Fruit fly (Drosophila melanogaster) whole organism, wandering third instar larva: ENCODE measurements around the gene unc79.

Source experiments
- CG32264 ChIP-seq: fragments of 200-800 bp; sonication (Bioruptor generic); optimal IDR thresholded peaks from 2 replicates; lab custom pipeline; 2016; ENCODE audit warnings: missing biosample characterization, missing genetic modification characterization
- CG9705 ChIP-seq: fragments of 200-800 bp; sonication (Bioruptor generic); optimal IDR thresholded peaks from 2 replicates; lab custom pipeline; 2018; ENCODE audit warnings: missing biosample characterization, mild to moderate bottlenecking, missing genetic modification characterization
- CrebA ChIP-seq: fragments of 200-800 bp; sonication (Bioruptor generic); optimal IDR thresholded peaks from 2 replicates; lab custom pipeline; 2016; ENCODE audit warnings: missing biosample characterization, mild to moderate bottlenecking, missing genetic modification characterization, borderline replicate concordance
- Dfd ChIP-seq: fragments of >200 bp; optimal IDR thresholded peaks from 2 replicates; lab custom pipeline; 2017; ENCODE audit warnings: missing biosample characterization, missing genetic modification characterization
- Dif ChIP-seq: fragments of 200-275, 200-300 bp; sonication (Bioruptor generic); optimal IDR thresholded peaks from 2 replicates; lab custom pipeline; 2018; ENCODE audit warnings: missing biosample characterization, missing genetic modification characterization; ENCODE audit not compliant: partially characterized antibody
- GATAd ChIP-seq: sonication (Bioruptor generic); optimal IDR thresholded peaks from 2 replicates; lab custom pipeline; 2016; ENCODE audit warnings: missing biosample characterization, missing genetic modification characterization
- HLH106 ChIP-seq: fragments of 200-800 bp; optimal IDR thresholded peaks from 3 replicates; lab custom pipeline; 2019; ENCODE audit warnings: missing biosample characterization, mild to moderate bottlenecking, missing genetic modification characterization, moderate library complexity
- Hnf4 ChIP-seq: fragments of 200-800 bp; sonication (Bioruptor generic); optimal IDR thresholded peaks from 2 replicates; lab custom pipeline; 2016; ENCODE audit warnings: missing biosample characterization, mild to moderate bottlenecking, missing genetic modification characterization
- Hr78 ChIP-seq: fragments of >200 bp; optimal IDR thresholded peaks from 2 replicates; lab custom pipeline; 2017; ENCODE audit warnings: missing biosample characterization, missing genetic modification characterization
- Hr83 ChIP-seq: fragments of 200-300 bp; sonication (Bioruptor generic); optimal IDR thresholded peaks from 2 replicates; lab custom pipeline; 2016; ENCODE audit warnings: missing biosample characterization, mild to moderate bottlenecking, missing genetic modification characterization, moderate library complexity; ENCODE audit not compliant: poor library complexity, severe bottlenecking
- Jra ChIP-seq: sonication (Bioruptor generic); optimal IDR thresholded peaks from 2 replicates; lab custom pipeline; 2016; ENCODE audit warnings: missing biosample characterization, missing genetic modification characterization
- Mio ChIP-seq: sonication (Bioruptor generic); optimal IDR thresholded peaks from 2 replicates; lab custom pipeline; 2016; ENCODE audit warnings: missing biosample characterization, missing genetic modification characterization
- N ChIP-seq: fragments of >200 bp; optimal IDR thresholded peaks from 2 replicates; lab custom pipeline; 2018; ENCODE audit warnings: missing biosample characterization, missing external identifiers, missing genetic modification characterization
- OdsH ChIP-seq: fragments of 200-800 bp; sonication (Bioruptor generic); optimal IDR thresholded peaks from 2 replicates; lab custom pipeline; 2016; ENCODE audit warnings: missing biosample characterization, mild to moderate bottlenecking, missing genetic modification characterization
- Rel ChIP-seq, 2 experiments: fragments of 200-800 bp; sonication (Bioruptor generic) in 1 of 2; optimal IDR thresholded peaks; 2 replicates in 1 of 2; 3 replicates in 1 of 2; lab custom pipeline; 2016 to 2019; ENCODE audit warnings: mild to moderate bottlenecking in 2 of 2, missing biosample characterization in 2 of 2, missing genetic modification characterization in 2 of 2, moderate library complexity in 1 of 2
- Sp1 ChIP-seq: fragments of 200-800 bp; sonication (Bioruptor generic); optimal IDR thresholded peaks from 3 replicates; lab custom pipeline; 2019; ENCODE audit warnings: missing biosample characterization, mild to moderate bottlenecking, missing genetic modification characterization, moderate library complexity
- Vsx2 ChIP-seq: fragments of 200-300, 225-300 bp; sonication (Bioruptor generic); optimal IDR thresholded peaks from 2 replicates; lab custom pipeline; 2018; ENCODE audit warnings: missing biosample characterization, missing genetic modification characterization; ENCODE audit not compliant: partially characterized antibody
- br ChIP-seq: fragments of 200-800 bp; sonication (Bioruptor generic); optimal IDR thresholded peaks from 2 replicates; lab custom pipeline; 2016; ENCODE audit warnings: missing biosample characterization, missing genetic modification characterization
- brk ChIP-seq: fragments of 200-800 bp; sonication (Bioruptor generic); optimal IDR thresholded peaks from 2 replicates; lab custom pipeline; 2016; ENCODE audit warnings: missing biosample characterization, mild to moderate bottlenecking, missing genetic modification characterization
- dl ChIP-seq, 2 experiments: fragments of 175-275, 200-275 bp in 1 of 2; fragments of 200-275 bp in 1 of 2; sonication (Bioruptor generic); optimal IDR thresholded peaks; lab custom pipeline; 2018; ENCODE audit warnings: mild to moderate bottlenecking in 2 of 2, missing biosample characterization in 2 of 2, missing genetic modification characterization in 2 of 2, moderate library complexity in 2 of 2; ENCODE audit not compliant: partially characterized antibody in 2 of 2, insufficient read depth in 1 of 2
- dmrt93B ChIP-seq: fragments of 200-800 bp; sonication (Bioruptor generic); optimal IDR thresholded peaks from 2 replicates; lab custom pipeline; 2018; ENCODE audit warnings: missing biosample characterization, mild to moderate bottlenecking, missing genetic modification characterization
- dsf ChIP-seq: sonication (Bioruptor generic); optimal IDR thresholded peaks from 2 replicates; lab custom pipeline; 2016; ENCODE audit warnings: missing biosample characterization, missing genetic modification characterization, borderline replicate concordance
- ey ChIP-seq: fragments of 200-800 bp; sonication (Bioruptor generic); optimal IDR thresholded peaks from 2 replicates; lab custom pipeline; 2016; ENCODE audit warnings: missing biosample characterization, missing genetic modification characterization
- foxo ChIP-seq, 2 experiments: fragments of 200-800 bp; sonication (Bioruptor generic); optimal IDR thresholded peaks; 2 replicates in 1 of 2; 3 replicates in 1 of 2; lab custom pipeline; 2016 to 2017; ENCODE audit warnings: missing biosample characterization in 2 of 2, missing genetic modification characterization in 2 of 2
- fru ChIP-seq: fragments of 200-800 bp; sonication (Bioruptor generic); optimal IDR thresholded peaks from 3 replicates; lab custom pipeline; 2016; ENCODE audit warnings: missing biosample characterization, mild to moderate bottlenecking, missing genetic modification characterization
- h ChIP-seq: fragments of 200-800 bp; sonication (Bioruptor generic); optimal IDR thresholded peaks from 3 replicates; lab custom pipeline; 2016; ENCODE audit warnings: missing biosample characterization, mild to moderate bottlenecking, missing genetic modification characterization
- jim ChIP-seq: fragments of 175-275, 200-325 bp; sonication (Bioruptor generic); optimal IDR thresholded peaks from 2 replicates; lab custom pipeline; 2016; ENCODE audit warnings: missing biosample characterization, mild to moderate bottlenecking, missing genetic modification characterization
- lola ChIP-seq: fragments of >200 bp; optimal IDR thresholded peaks from 2 replicates; lab custom pipeline; 2017; ENCODE audit warnings: missing biosample characterization, missing genetic modification characterization
- pan ChIP-seq: fragments of >200 bp; optimal IDR thresholded peaks from 2 replicates; lab custom pipeline; 2017
- psq ChIP-seq: fragments of 200-800 bp; sonication (Bioruptor generic); optimal IDR thresholded peaks from 3 replicates; lab custom pipeline; 2017; ENCODE audit warnings: missing biosample characterization, mild to moderate bottlenecking, missing genetic modification characterization, moderate library complexity
- rgr ChIP-seq: fragments of 200-800 bp; sonication (Bioruptor generic); optimal IDR thresholded peaks from 3 replicates; lab custom pipeline; 2016; ENCODE audit warnings: missing biosample characterization, mild to moderate bottlenecking, missing genetic modification characterization
- sage ChIP-seq: fragments of 200-800 bp; sonication (Bioruptor generic); optimal IDR thresholded peaks from 2 replicates; lab custom pipeline; 2016; ENCODE audit warnings: missing biosample characterization, mild to moderate bottlenecking, missing genetic modification characterization
- sv ChIP-seq: fragments of 200-800 bp; sonication (Bioruptor generic); optimal IDR thresholded peaks from 3 replicates; lab custom pipeline; 2016; ENCODE audit warnings: missing biosample characterization, missing genetic modification characterization
- tai ChIP-seq: sonication (Bioruptor generic); optimal IDR thresholded peaks from 2 replicates; lab custom pipeline; 2016; ENCODE audit warnings: missing biosample characterization, missing genetic modification characterization
- usp ChIP-seq: fragments of >200 bp; optimal IDR thresholded peaks from 2 replicates; lab custom pipeline; 2017; ENCODE audit warnings: missing biosample characterization, missing genetic modification characterization

Gene unc79

dm6 chr3R:19245399-19245798 is 531 bp downstream of the unc79 start:
- TF ChIP-seq Mio (GFP tag; lab: Kevin White, UChicago) (no peak), CG9705 (GFP tag; lab: Kevin White, UChicago) (no peak), sv (no peak), ey (GFP tag; lab: Kevin White, UChicago) (no peak), HLH106 (tag; lab: Kevin White, UChicago) (no peak), Jra (GFP tag; lab: Kevin White, UChicago) (no peak), Dif (GFP tag; lab: Kevin White, UChicago) (no peak), br (GFP tag; lab: Kevin White, UChicago) (no peak), Hr83 (no peak), fru (GFP tag; lab: Kevin White, UChicago) (no peak), Rel (GFP tag; optimal IDR thresholded peaks at IDR 0.05; lab: Kevin White, UChicago) (no peak), Rel (tag; optimal IDR thresholded peaks at IDR 0.05; lab: Kevin White, UChicago) (no peak), psq (GFP tag; lab: Kevin White, UChicago) (no peak), CrebA (GFP tag; lab: Kevin White, UChicago) (no peak), OdsH (GFP tag; lab: Kevin White, UChicago) (no peak), lola (no peak), Hnf4 (no peak), pan (lab: Kevin White, UChicago) (no peak), Vsx2 (GFP tag; lab: Kevin White, UChicago) (no peak), jim (GFP tag; lab: Kevin White, UChicago) (no peak), CG32264 (no peak)

DNA sequence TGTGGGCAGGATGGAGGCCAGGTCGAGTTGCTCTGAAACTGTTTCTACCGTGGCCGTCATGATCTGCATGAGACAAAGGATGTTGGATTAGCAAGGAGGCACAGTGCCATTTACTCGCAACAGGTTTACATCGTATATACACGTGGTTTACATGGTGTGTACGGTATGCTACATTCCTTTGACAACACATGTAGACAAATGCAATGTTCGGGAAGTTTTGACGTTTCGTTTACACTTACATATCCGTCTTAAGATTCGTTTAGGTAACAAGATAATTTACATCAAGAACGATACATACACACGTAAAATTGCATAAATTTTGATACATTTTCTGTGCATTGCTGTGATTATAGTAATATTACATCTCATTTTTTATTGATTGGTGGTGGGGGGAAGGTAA is 7.0 kb downstream of the unc79 start:
- TF ChIP-seq ey (GFP tag; lab: Kevin White, UChicago) (no peak), OdsH (GFP tag; lab: Kevin White, UChicago) (no peak), pan (lab: Kevin White, UChicago) (no peak), rgr (GFP tag; lab: Kevin White, UChicago) (no peak), lola (no peak), sv (no peak), Dfd (no peak), br (GFP tag; lab: Kevin White, UChicago) (no peak), usp (GFP tag; lab: Kevin White, UChicago) (no peak), HLH106 (tag; lab: Kevin White, UChicago) (no peak), N (GFP tag; lab: Kevin White, UChicago) (no peak), brk (GFP tag; lab: Kevin White, UChicago) (no peak), dmrt93B (GFP tag; lab: Kevin White, UChicago) (no peak), GATAd (GFP tag; lab: Kevin White, UChicago) (no peak)
- TF ChIP-seq, all 38 proteins: peak for 0

DNA sequence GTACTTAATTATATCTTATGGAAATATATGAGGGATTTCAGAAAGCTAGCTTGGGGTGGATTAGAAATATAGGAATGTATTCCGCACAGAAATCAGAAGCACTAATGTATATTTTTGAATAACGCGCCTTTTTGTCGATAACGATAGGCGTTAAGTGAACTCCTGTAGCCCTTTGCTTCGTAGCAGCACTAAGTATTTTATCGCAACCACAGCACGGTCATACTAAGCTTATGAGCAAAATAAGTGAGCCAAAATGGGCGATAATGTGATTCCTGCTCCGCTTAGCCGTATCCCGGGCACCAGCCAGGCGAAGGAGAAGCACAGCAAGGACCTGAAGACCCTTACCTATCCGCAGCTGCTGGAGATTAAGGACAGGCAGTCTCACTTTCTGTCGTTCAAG is 16.7 kb downstream of the unc79 start, which contains the start of the genes CG5250 and Polr2M:
TSS of gene CG5250 (minus strand) at position 32 of the 400 bp plus-strand sequence.
TSS of gene Polr2M (plus strand) at position 219 of the 400 bp plus-strand sequence.
- TF ChIP-seq Mio (GFP tag; lab: Kevin White, UChicago): no peak
- TF ChIP-seq tai (GFP tag; lab: Kevin White, UChicago): no peak

DNA sequence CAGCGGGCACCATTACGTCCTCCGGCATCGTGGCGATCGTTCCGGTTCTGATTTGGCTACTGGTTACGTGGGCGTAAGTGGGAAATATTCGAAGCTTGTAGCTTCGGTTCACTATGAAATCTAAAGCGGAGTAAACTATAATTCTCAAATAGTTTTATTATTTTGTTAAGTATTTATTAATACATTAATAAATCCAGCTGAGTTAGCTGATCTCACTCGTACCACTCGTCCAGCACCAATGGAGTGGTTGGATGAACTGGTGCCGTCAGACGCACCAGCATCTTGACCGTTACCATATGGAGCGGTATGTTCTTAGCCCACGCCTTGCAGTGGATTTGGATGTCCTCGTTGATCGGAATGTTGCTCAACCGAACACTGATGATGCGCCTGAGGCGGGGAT is 17.9 kb downstream of the unc79 start, which contains the start of gene CG11703:
TSS of gene CG11703 (minus strand) at position 101 of the 400 bp plus-strand sequence.
- no peak for TF ChIP-seq Mio (GFP tag; lab: Kevin White, UChicago)
- TF ChIP-seq sage: no peak
- TF ChIP-seq h (GFP tag; lab: Kevin White, UChicago): no peak

- TF ChIP-seq Dfd (no peak), GATAd (GFP tag; lab: Kevin White, UChicago) (no peak), OdsH (GFP tag; lab: Kevin White, UChicago) (no peak), Dif (GFP tag; lab: Kevin White, UChicago) (no peak), Rel (GFP tag; optimal IDR thresholded peaks at IDR 0.05; lab: Kevin White, UChicago) (no peak), Rel (tag; optimal IDR thresholded peaks at IDR 0.05; lab: Kevin White, UChicago) (peak; percentile 38), CG9705 (GFP tag; lab: Kevin White, UChicago) (peak; percentile 12), dl (GFP tag; optimal IDR thresholded peaks at IDR 0.05; lab: Kevin White, UChicago; ENCODE audit: insufficient read depth in 1 of 2, partially characterized antibody in 2 of 2) (no peak), Hr83 (peak; percentile 5), dsf (GFP tag; lab: Kevin White, UChicago) (no peak), CG32264 (no peak), Hr78 (GFP tag; lab: Kevin White, UChicago) (no peak), Vsx2 (GFP tag; lab: Kevin White, UChicago) (no peak), sv (peak; percentile 27), Sp1 (GFP tag; lab: Kevin White, UChicago) (peak; percentile 56), h (GFP tag; lab: Kevin White, UChicago) (peak; percentile 39), br (GFP tag; lab: Kevin White, UChicago) (peak; percentile 45), usp (GFP tag; lab: Kevin White, UChicago) (no peak), HLH106 (tag; lab: Kevin White, UChicago) (peak; percentile 56), fru (GFP tag; lab: Kevin White, UChicago) (peak; percentile 80), N (GFP tag; lab: Kevin White, UChicago) (no peak), ey (GFP tag; lab: Kevin White, UChicago) (no peak), sage (peak; percentile 15), rgr (GFP tag; lab: Kevin White, UChicago) (peak; percentile 16), psq (GFP tag; lab: Kevin White, UChicago) (peak; percentile 26), tai (GFP tag; lab: Kevin White, UChicago) (no peak), foxo (GFP tag; optimal IDR thresholded peaks at IDR 0.05; lab: Kevin White, UChicago) (peak in 1 of 2 experiments; percentile 62)
Measured at dm6 chr3R:19226137-19226873, 19.6 kb downstream of the unc79 start, which contains the start of gene vib. TSS of gene vib (minus strand) at chr3R:19226651.
